Fruit fly (Drosophila melanogaster) whole organism, embryonic: ENCODE measurements around the gene h-cup.

Experiments used
- Abd-B ChIP-seq: fragments of 200-800 bp; sonication (Bioruptor generic); optimal IDR thresholded peaks from 2 replicates; lab custom pipeline; 2018; ENCODE audit warnings: missing biosample characterization, mild to moderate bottlenecking, missing genetic modification characterization, moderate library complexity
- Atf6 ChIP-seq: fragments of 200-800 bp; sonication (Bioruptor generic); IDR thresholded peaks from 2 replicates; pipeline ENCODE4 v1.3.6; 2022; ENCODE audit warnings: missing biosample characterization, missing genetic modification characterization
- B-H2 ChIP-seq: fragments of 200-800 bp; sonication (Bioruptor generic); optimal IDR thresholded peaks from 2 replicates; lab custom pipeline; 2018; ENCODE audit warnings: missing biosample characterization, mild to moderate bottlenecking, missing genetic modification characterization
- BEAF-32 ChIP-seq: fragments of 200-800 bp; sonication (Bioruptor generic); optimal IDR thresholded peaks from 3 replicates; lab custom pipeline; 2017; ENCODE audit warnings: missing biosample characterization, missing genetic modification characterization, mild to moderate bottlenecking, moderate library complexity, missing genetic modification reagents
- CG10979 ChIP-seq: fragments of 200-800 bp; sonication (Bioruptor generic); optimal IDR thresholded peaks from 2 replicates; lab custom pipeline; 2018; ENCODE audit warnings: missing biosample characterization, mild to moderate bottlenecking, missing genetic modification characterization, moderate library complexity
- CG11085 ChIP-seq: fragments of 200-800 bp; sonication (Bioruptor generic); IDR thresholded peaks from 2 replicates; pipeline ENCODE4 v1.3.6; 2022; ENCODE audit warnings: missing biosample characterization, missing genetic modification characterization
- CG12155 ChIP-seq: fragments of 200-800 bp; sonication (Bioruptor generic); optimal IDR thresholded peaks from 3 replicates; lab custom pipeline; 2016; ENCODE audit warnings: missing biosample characterization, missing genetic modification characterization
- CG12744 ChIP-seq: fragments of 200-800 bp; sonication (Bioruptor generic); optimal IDR thresholded peaks from 2 replicates; lab custom pipeline; 2016; ENCODE audit warnings: missing biosample characterization, missing genetic modification characterization
- CG13287 ChIP-seq: fragments of 200-800 bp; sonication (Bioruptor generic); IDR thresholded peaks from 2 replicates; pipeline ENCODE4 v1.3.6; 2022; ENCODE audit warnings: missing biosample characterization, missing genetic modification characterization; ENCODE audit not compliant: partially characterized antibody
- CG14860 ChIP-seq: fragments of 200-800 bp; sonication (Bioruptor generic); IDR thresholded peaks from 3 replicates; pipeline ENCODE4 v1.3.6; 2022; ENCODE audit warnings: missing biosample characterization, missing genetic modification characterization; ENCODE audit not compliant: partially characterized antibody
- CG15073 ChIP-seq: fragments of 200-800 bp; sonication (Bioruptor generic); optimal IDR thresholded peaks from 2 replicates; lab custom pipeline; 2016; ENCODE audit warnings: missing biosample characterization, missing genetic modification characterization
- CG17612 ChIP-seq: fragments of 200-800 bp; sonication (Bioruptor generic); IDR thresholded peaks from 2 replicates; pipeline ENCODE4 v1.3.6; 2022; ENCODE audit warnings: missing biosample characterization, missing genetic modification characterization
- CG2120 ChIP-seq: fragments of 200-800 bp; sonication (Bioruptor generic); optimal IDR thresholded peaks from 3 replicates; lab custom pipeline; 2016; ENCODE audit warnings: missing biosample characterization, missing genetic modification characterization
- CG2712 ChIP-seq: fragments of 200-800 bp; optimal IDR thresholded peaks from 3 replicates; lab custom pipeline; 2019; ENCODE audit warnings: missing biosample characterization, mild to moderate bottlenecking, missing genetic modification characterization, moderate library complexity
- CG2875 ChIP-seq: fragments of 200-800 bp; sonication (Bioruptor generic); optimal IDR thresholded peaks from 2 replicates; lab custom pipeline; 2017; ENCODE audit warnings: missing biosample characterization, mild to moderate bottlenecking, missing genetic modification characterization, missing genetic modification reagents
- CG30403 ChIP-seq: fragments of 200-800 bp; sonication (Bioruptor generic); optimal IDR thresholded peaks from 3 replicates; lab custom pipeline; 2016; ENCODE audit warnings: missing biosample characterization, missing genetic modification characterization
- CG33213 ChIP-seq: fragments of 200-800 bp; sonication (Bioruptor generic); optimal IDR thresholded peaks from 3 replicates; lab custom pipeline; 2016; ENCODE audit warnings: missing biosample characterization, missing genetic modification characterization
- CG42726 ChIP-seq: fragments of 200-800 bp; sonication (Bioruptor generic); IDR thresholded peaks from 2 replicates; pipeline ENCODE4 v1.3.6; 2022; ENCODE audit warnings: missing biosample characterization, missing genetic modification characterization; ENCODE audit not compliant: partially characterized antibody
- CG4730 ChIP-seq: fragments of 200-800 bp; sonication (Bioruptor generic); IDR thresholded peaks from 2 replicates; pipeline ENCODE4 v1.3.6; 2022; ENCODE audit warnings: missing biosample characterization, missing genetic modification characterization
- CG4854 ChIP-seq: fragments of 200-800 bp; sonication (Bioruptor generic); optimal IDR thresholded peaks from 2 replicates; lab custom pipeline; 2016; ENCODE audit warnings: missing biosample characterization, missing genetic modification characterization, inconsistent platforms
- CG7556 ChIP-seq: fragments of 200-800 bp; sonication (Bioruptor generic); optimal IDR thresholded peaks from 2 replicates; lab custom pipeline; 2017; ENCODE audit warnings: missing biosample characterization, mild to moderate bottlenecking, missing genetic modification characterization
- CG9215 ChIP-seq: fragments of 200-800 bp; sonication (Bioruptor generic); IDR thresholded peaks from 2 replicates; pipeline ENCODE4 v1.3.6; 2022; ENCODE audit warnings: missing biosample characterization, missing genetic modification characterization
- CG9876 ChIP-seq: fragments of 200-800 bp; sonication (Bioruptor generic); optimal IDR thresholded peaks from 2 replicates; lab custom pipeline; 2016; ENCODE audit warnings: missing biosample characterization, missing genetic modification characterization
- Chrac-16 ChIP-seq: fragments of 200-800 bp; sonication (Bioruptor generic); optimal IDR thresholded peaks from 3 replicates; lab custom pipeline; 2016; ENCODE audit warnings: missing biosample characterization, missing genetic modification characterization
- Doc3 ChIP-seq: fragments of 200-800 bp; sonication (Bioruptor generic); IDR thresholded peaks from 3 replicates; pipeline ENCODE4 v1.3.6; 2022; ENCODE audit warnings: missing biosample characterization, missing genetic modification characterization; ENCODE audit not compliant: partially characterized antibody
- Myb ChIP-seq: fragments of 200-800 bp; sonication (Bioruptor generic); optimal IDR thresholded peaks from 2 replicates; lab custom pipeline; 2016; ENCODE audit warnings: missing biosample characterization, missing genetic modification characterization
- PHDP ChIP-seq: fragments of 200-800 bp; sonication (Bioruptor generic); optimal IDR thresholded peaks from 3 replicates; lab custom pipeline; 2018; ENCODE audit warnings: missing biosample characterization, mild to moderate bottlenecking, missing genetic modification characterization, moderate library complexity
- Rfx ChIP-seq: fragments of 200-800 bp; sonication (Bioruptor generic); IDR thresholded peaks from 2 replicates; pipeline ENCODE4 v1.3.6; 2022; ENCODE audit warnings: missing biosample characterization, missing genetic modification characterization
- Tbp ChIP-seq: fragments of >200 bp; optimal IDR thresholded peaks from 2 replicates; lab custom pipeline; 2018; ENCODE audit warnings: missing biosample characterization, missing genetic modification characterization
- Vsx1 ChIP-seq: fragments of 200-800 bp; sonication (Bioruptor generic); optimal IDR thresholded peaks from 2 replicates; lab custom pipeline; 2017; ENCODE audit warnings: missing biosample characterization, mild to moderate bottlenecking, missing genetic modification characterization, missing genetic modification reagents
- ab ChIP-seq: fragments of 200-800 bp; sonication (Bioruptor generic); optimal IDR thresholded peaks from 2 replicates; lab custom pipeline; 2016; ENCODE audit warnings: missing biosample characterization, missing genetic modification characterization
- amos ChIP-seq: fragments of 200-800 bp; sonication (Bioruptor generic); IDR thresholded peaks from 2 replicates; pipeline ENCODE4 v1.3.6; 2022; ENCODE audit warnings: missing biosample characterization, missing genetic modification characterization; ENCODE audit not compliant: partially characterized antibody
- aop ChIP-seq: fragments of 200-800 bp; sonication (Bioruptor generic); IDR thresholded peaks from 2 replicates; pipeline ENCODE4 v1.3.6; 2022; ENCODE audit warnings: missing biosample characterization, missing genetic modification characterization
- ato ChIP-seq: fragments of 200-800 bp; sonication (Bioruptor generic); IDR thresholded peaks from 2 replicates; pipeline ENCODE4 v1.3.6; 2022; ENCODE audit warnings: missing biosample characterization, missing genetic modification characterization; ENCODE audit not compliant: partially characterized antibody
- crc ChIP-seq: fragments of 200-800 bp; sonication (Bioruptor generic); optimal IDR thresholded peaks from 2 replicates; lab custom pipeline; 2016; ENCODE audit warnings: missing biosample characterization, missing genetic modification characterization
- disco-r ChIP-seq: fragments of 200-800 bp; sonication (Bioruptor generic); optimal IDR thresholded peaks from 2 replicates; lab custom pipeline; 2016; ENCODE audit warnings: missing biosample characterization, missing genetic modification characterization
- emc ChIP-seq: fragments of 200-800 bp; sonication (Bioruptor generic); optimal IDR thresholded peaks from 2 replicates; lab custom pipeline; 2016; ENCODE audit warnings: missing biosample characterization, missing genetic modification characterization
- eve ChIP-seq, 2 experiments: fragments of >200 bp; optimal IDR thresholded peaks; 2 replicates each; lab custom pipeline; 2017; ENCODE audit warnings: missing biosample characterization in 2 of 2, missing genetic modification characterization in 2 of 2
- grn ChIP-seq: fragments of 200-800 bp; sonication (Bioruptor generic); optimal IDR thresholded peaks from 3 replicates; lab custom pipeline; 2017; ENCODE audit warnings: missing biosample characterization, missing genetic modification characterization
- hth ChIP-seq: fragments of >200 bp; optimal IDR thresholded peaks from 2 replicates; lab custom pipeline; 2017; ENCODE audit warnings: inconsistent platforms
- jing ChIP-seq: fragments of 200-800 bp; sonication (Bioruptor generic); optimal IDR thresholded peaks from 2 replicates; lab custom pipeline; 2018; ENCODE audit warnings: missing biosample characterization, mild to moderate bottlenecking, missing genetic modification characterization
- kah ChIP-seq: fragments of 200-800 bp; sonication (Bioruptor generic); optimal IDR thresholded peaks from 2 replicates; lab custom pipeline; 2018; ENCODE audit warnings: missing biosample characterization, mild to moderate bottlenecking, missing genetic modification characterization
- mam ChIP-seq: fragments of 200-800 bp; sonication (Bioruptor generic); optimal IDR thresholded peaks from 3 replicates; lab custom pipeline; 2016; ENCODE audit warnings: missing biosample characterization, missing genetic modification characterization
- mld ChIP-seq: fragments of 200-800 bp; sonication (Bioruptor generic); IDR thresholded peaks from 3 replicates; pipeline ENCODE4 v1.3.6; 2022; ENCODE audit warnings: missing biosample characterization, missing genetic modification characterization; ENCODE audit not compliant: partially characterized antibody
- pb ChIP-seq: fragments of 200-800 bp; sonication (Bioruptor generic); optimal IDR thresholded peaks from 3 replicates; lab custom pipeline; 2016; ENCODE audit warnings: missing biosample characterization, missing genetic modification characterization
- pita ChIP-seq: fragments of 200-800 bp; sonication (Bioruptor generic); optimal IDR thresholded peaks from 2 replicates; lab custom pipeline; 2017; ENCODE audit warnings: missing biosample characterization, mild to moderate bottlenecking, missing genetic modification characterization
- scrt ChIP-seq: fragments of 200-800 bp; sonication (Bioruptor generic); optimal IDR thresholded peaks from 2 replicates; lab custom pipeline; 2018; ENCODE audit warnings: missing biosample characterization, mild to moderate bottlenecking, missing genetic modification characterization, moderate library complexity
- seq ChIP-seq: fragments of 200-800 bp; sonication (Bioruptor generic); IDR thresholded peaks from 2 replicates; pipeline ENCODE4 v1.3.6; 2022; ENCODE audit warnings: missing biosample characterization, missing genetic modification characterization
- tio ChIP-seq: fragments of 200-800 bp; sonication (Bioruptor generic); optimal IDR thresholded peaks from 2 replicates; lab custom pipeline; 2017; ENCODE audit warnings: missing biosample characterization, missing genetic modification characterization, inconsistent platforms
- twi ChIP-seq: fragments of 200-800 bp; optimal IDR thresholded peaks from 2 replicates; lab custom pipeline; 2019; ENCODE audit warnings: missing biosample characterization, mild to moderate bottlenecking, missing genetic modification characterization, moderate library complexity
- unc-4 ChIP-seq: fragments of 200-800 bp; sonication (Bioruptor generic); IDR thresholded peaks from 2 replicates; pipeline ENCODE4 v1.3.6; 2022; ENCODE audit warnings: missing biosample characterization, missing genetic modification characterization; ENCODE audit not compliant: partially characterized antibody
- zfh2 ChIP-seq: fragments of 200-800 bp; sonication (Bioruptor generic); optimal IDR thresholded peaks from 2 replicates; lab custom pipeline; 2016; ENCODE audit warnings: missing biosample characterization, missing genetic modification characterization

h-cup gene

DNA sequence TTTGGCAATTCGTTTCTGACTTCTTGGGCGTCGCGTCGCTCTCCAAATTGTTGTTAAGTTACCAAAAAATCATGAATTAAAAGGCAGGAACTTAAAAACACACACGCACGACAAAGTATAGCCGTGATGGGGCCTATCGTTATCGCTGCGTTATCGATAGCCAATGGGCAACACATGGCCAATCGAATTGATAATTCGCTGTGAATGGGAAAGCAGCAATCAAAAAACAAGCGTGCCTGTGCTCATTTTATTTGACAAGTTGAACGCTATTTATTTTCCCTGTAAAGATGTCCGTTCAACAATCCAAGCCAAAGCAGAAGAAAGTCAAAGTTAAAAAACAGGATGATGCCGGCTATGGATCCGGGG is 36.8 kb downstream of the h-cup start, which contains the start of the genes Surf4 and CG31301 (continued):
- TF ChIP-seq emc (GFP tag; lab: Kevin White, UChicago) (no peak), CG33213 (GFP tag; lab: Kevin White, UChicago) (no peak), CG9876 (no peak), CG15073 (GFP tag; lab: Kevin White, UChicago) (no peak), amos (GFP tag; lab: Robert Waterston, UW) (peak; percentile 74), CG4730 (GFP tag; lab: Robert Waterston, UW) (no peak), Chrac-16 (GFP tag; lab: Kevin White, UChicago) (no peak), B-H2 (peak; percentile 10), BEAF-32 (peak; percentile 67), seq (GFP tag; lab: Robert Waterston, UW) (no peak), CG30403 (GFP tag; lab: Kevin White, UChicago) (no peak), mam (GFP tag; lab: Kevin White, UChicago) (no peak), CG13287 (GFP tag; lab: Robert Waterston, UW) (peak; percentile 71), Myb (peak; percentile 18), grn (no peak), hth (no peak), Tbp (GFP tag; lab: Kevin White, UChicago) (no peak), kah (GFP tag; lab: Kevin White, UChicago) (no peak), unc-4 (GFP tag; lab: Robert Waterston, UW) (peak; percentile 59), Abd-B (GFP tag; lab: Kevin White, UChicago) (no peak), crc (GFP tag; lab: Kevin White, UChicago) (no peak), CG7556 (no peak), CG42726 (GFP tag; lab: Robert Waterston, UW) (peak; percentile 29; the same call in 1 of the 2 replicates), pb (GFP tag; lab: Kevin White, UChicago) (no peak), Rfx (0 out of 2 replicates have a peak, but pooled peaks have one; percentile 10), CG14860 (GFP tag; lab: Robert Waterston, UW) (peak; percentile 68; the same call in 2 of the 3 replicates), CG2712 (peak; percentile 9), tio (GFP tag; lab: Kevin White, UChicago) (no peak), disco-r (GFP tag; lab: Kevin White, UChicago) (no peak), CG11085 (GFP tag; lab: Robert Waterston, UW) (no peak), CG17612 (GFP tag; lab: Robert Waterston, UW) (no peak), CG12155 (GFP tag; lab: Kevin White, UChicago) (peak; percentile 13), CG9215 (no peak), CG4854 (no peak), scrt (GFP tag; lab: Kevin White, UChicago) (no peak), ato (GFP tag; lab: Robert Waterston, UW) (peak; percentile 85), zfh2 (GFP tag; lab: Kevin White, UChicago) (no peak), twi (tag; lab: Kevin White, UChicago) (peak; percentile 26), CG2875 (no peak), Vsx1 (no peak), Doc3 (peak; percentile 53; the same call in 2 of the 3 replicates), Atf6 (GFP tag; lab: Robert Waterston, UW) (no peak), pita (GFP tag; lab: Kevin White, UChicago) (no peak), mld (GFP tag; lab: Robert Waterston, UW) (peak; percentile 72; the same call in 1 of the 3 replicates), CG2120 (GFP tag; lab: Kevin White, UChicago) (no peak), aop (GFP tag; lab: Robert Waterston, UW) (no peak), jing (GFP tag; lab: Kevin White, UChicago) (no peak), CG10979 (tag; lab: Kevin White, UChicago) (no peak), eve (GFP tag; optimal IDR thresholded peaks at IDR 0.05; lab: Kevin White, UChicago) (no peak), PHDP (tag; lab: Kevin White, UChicago) (peak; percentile 7), ab (no peak), CG12744 (GFP tag; lab: Kevin White, UChicago) (no peak)
